Worm (Caenorhabditis elegans) whole organism, late embryonic: Measurements from ENCODE around the gene srh-88.

Experiments used
- F13H6.1 ChIP-seq: sonication (generic microtip); optimal IDR thresholded peaks from 2 replicates; lab custom pipeline; 2016; ENCODE audit warnings: missing genetic modification characterization, missing compliant biosample characterization
- ahr-1 ChIP-seq: sonication (generic microtip); optimal IDR thresholded peaks from 2 replicates; lab custom pipeline; 2016; ENCODE audit warnings: missing genetic modification characterization, missing compliant biosample characterization
- ama-1 ChIP-seq: fragments of 150-350 bp; optimal IDR thresholded peaks from 2 replicates; lab custom pipeline; 2014
- ceh-14 ChIP-seq: sonication (generic microtip); optimal IDR thresholded peaks from 2 replicates; lab custom pipeline; 2016; ENCODE audit warnings: missing genotype, missing genetic modification characterization, missing compliant biosample characterization
- ceh-18 ChIP-seq: sonication (generic microtip); optimal IDR thresholded peaks from 2 replicates; lab custom pipeline; 2016; ENCODE audit warnings: missing genetic modification characterization, missing compliant biosample characterization
- ceh-19 ChIP-seq: fragments of 200-800 bp; sonication (Bioruptor generic); optimal IDR thresholded peaks from 2 replicates; lab custom pipeline; 2018; ENCODE audit warnings: mild to moderate bottlenecking, missing genetic modification characterization, missing compliant biosample characterization
- ceh-22 ChIP-seq: sonication (generic microtip); optimal IDR thresholded peaks from 2 replicates; lab custom pipeline; 2017; ENCODE audit warnings: missing biosample characterization, missing genetic modification characterization
- ceh-24 ChIP-seq: sonication (generic microtip); optimal IDR thresholded peaks from 2 replicates; lab custom pipeline; 2016; ENCODE audit warnings: mild to moderate bottlenecking, missing genetic modification characterization, missing compliant biosample characterization
- ceh-45 ChIP-seq: fragments of 200-800 bp; sonication (Bioruptor generic); IDR thresholded peaks from 2 replicates; pipeline ENCODE4 v1.3.6; 2022; ENCODE audit warnings: missing genetic modification reagents, missing genetic modification characterization, missing compliant biosample characterization
- ceh-6 ChIP-seq: fragments of 200-800 bp; sonication (Bioruptor generic); optimal IDR thresholded peaks from 2 replicates; lab custom pipeline; 2018; ENCODE audit warnings: mild to moderate bottlenecking, missing genetic modification characterization, missing compliant biosample characterization
- che-1 ChIP-seq: sonication (generic microtip); optimal IDR thresholded peaks from 2 replicates; lab custom pipeline; 2016; ENCODE audit warnings: mild to moderate bottlenecking, missing genetic modification characterization, missing compliant biosample characterization
- dve-1 ChIP-seq: sonication (generic microtip); optimal IDR thresholded peaks from 2 replicates; lab custom pipeline; 2017; ENCODE audit warnings: antibody characterized with exemption, mild to moderate bottlenecking, missing genetic modification characterization, missing compliant biosample characterization
- elt-4 ChIP-seq: sonication (generic microtip); optimal IDR thresholded peaks from 2 replicates; lab custom pipeline; 2016; ENCODE audit warnings: missing genetic modification characterization, missing compliant biosample characterization
- ets-4 ChIP-seq: sonication (generic microtip); optimal IDR thresholded peaks from 2 replicates; lab custom pipeline; 2016; ENCODE audit warnings: missing genetic modification characterization, missing compliant biosample characterization
- eyg-1 ChIP-seq: sonication (generic microtip); optimal IDR thresholded peaks from 2 replicates; lab custom pipeline; 2016; ENCODE audit warnings: missing genotype, missing genetic modification characterization, missing compliant biosample characterization
- fax-1 ChIP-seq: sonication (generic microtip); optimal IDR thresholded peaks from 2 replicates; lab custom pipeline; 2016; ENCODE audit warnings: missing genotype, missing genetic modification characterization, missing compliant biosample characterization
- fkh-10 ChIP-seq: fragments of 150-350 bp; optimal IDR thresholded peaks from 2 replicates; lab custom pipeline; 2014; ENCODE audit warnings: missing biosample characterization, missing genetic modification reagents, missing genetic modification characterization
- hlh-13 ChIP-seq: fragments of 200-800 bp; sonication (Bioruptor generic); optimal IDR thresholded peaks from 2 replicates; lab custom pipeline; 2018; ENCODE audit warnings: mild to moderate bottlenecking, missing genetic modification characterization, missing compliant biosample characterization
- hlh-15 ChIP-seq: sonication (generic microtip); optimal IDR thresholded peaks from 2 replicates; lab custom pipeline; 2016; ENCODE audit warnings: missing genetic modification characterization, missing compliant biosample characterization
- hlh-30 ChIP-seq: sonication (generic microtip); optimal IDR thresholded peaks from 2 replicates; lab custom pipeline; 2017; ENCODE audit warnings: antibody characterized with exemption, missing genetic modification characterization, missing compliant biosample characterization; ENCODE audit not compliant: insufficient read depth
- hlh-6 ChIP-seq: sonication (generic microtip); optimal IDR thresholded peaks from 2 replicates; lab custom pipeline; 2016; ENCODE audit warnings: missing genotype, missing genetic modification characterization, missing compliant biosample characterization
- hlh-8 ChIP-seq: sonication (generic microtip); optimal IDR thresholded peaks from 2 replicates; lab custom pipeline; 2016; ENCODE audit warnings: missing genotype, missing genetic modification characterization, missing compliant biosample characterization
- madf-2 ChIP-seq: sonication (generic microtip); optimal IDR thresholded peaks from 2 replicates; lab custom pipeline; 2017; ENCODE audit warnings: missing genetic modification characterization, missing compliant biosample characterization
- mec-3 ChIP-seq: sonication (generic microtip); optimal IDR thresholded peaks from 2 replicates; lab custom pipeline; 2016; ENCODE audit warnings: borderline replicate concordance, missing genetic modification characterization, missing compliant biosample characterization
- nhr-11 ChIP-seq: fragments of 150-350 bp; optimal IDR thresholded peaks from 2 replicates; lab custom pipeline; 2014; ENCODE audit warnings: missing biosample characterization, missing genetic modification characterization
- nhr-232 ChIP-seq: sonication (generic microtip); optimal IDR thresholded peaks from 2 replicates; lab custom pipeline; 2016; ENCODE audit warnings: missing genetic modification characterization, missing compliant biosample characterization
- odd-2 ChIP-seq: sonication (generic microtip); optimal IDR thresholded peaks from 2 replicates; lab custom pipeline; 2017; ENCODE audit warnings: antibody characterized with exemption, mild to moderate bottlenecking, missing genetic modification characterization, missing compliant biosample characterization
- pag-3 ChIP-seq: sonication (generic microtip); optimal IDR thresholded peaks from 2 replicates; lab custom pipeline; 2016; ENCODE audit warnings: missing compliant biosample characterization, missing genetic modification characterization, borderline replicate concordance
- pat-9 ChIP-seq: fragments of 200-800 bp; sonication (Bioruptor generic); optimal IDR thresholded peaks from 2 replicates; lab custom pipeline; 2018; ENCODE audit warnings: mild to moderate bottlenecking, missing genetic modification characterization, moderate library complexity, missing compliant biosample characterization
- pax-1 ChIP-seq: fragments of 150-350 bp; optimal IDR thresholded peaks from 2 replicates; lab custom pipeline; 2014; ENCODE audit warnings: missing biosample characterization, missing genetic modification characterization
- pha-4 ChIP-seq: fragments of 150-350 bp; optimal IDR thresholded peaks from 2 replicates; lab custom pipeline; 2018; ENCODE audit warnings: missing biosample characterization, missing genetic modification reagents, missing genetic modification characterization
- pqm-1 ChIP-seq: sonication (generic microtip); optimal IDR thresholded peaks from 2 replicates; lab custom pipeline; 2016; ENCODE audit warnings: missing genetic modification characterization, missing compliant biosample characterization
- ref-2 ChIP-seq: sonication (generic microtip); optimal IDR thresholded peaks from 2 replicates; lab custom pipeline; 2016; ENCODE audit warnings: missing genetic modification characterization, missing compliant biosample characterization
- rnt-1 ChIP-seq: sonication (generic microtip); optimal IDR thresholded peaks from 2 replicates; lab custom pipeline; 2016; ENCODE audit warnings: missing genetic modification characterization, missing compliant biosample characterization
- sdc-2 ChIP-seq: sonication (generic microtip); optimal IDR thresholded peaks from 2 replicates; lab custom pipeline; 2016; ENCODE audit warnings: missing genotype, missing genetic modification characterization, missing compliant biosample characterization
- sox-2 ChIP-seq: fragments of 200-800 bp; sonication (Bioruptor generic); IDR thresholded peaks from 2 replicates; pipeline ENCODE4 v1.3.6; 2022; ENCODE audit warnings: missing genetic modification reagents, missing genetic modification characterization, missing compliant biosample characterization
- tbx-2 ChIP-seq: sonication (generic microtip); optimal IDR thresholded peaks from 2 replicates; lab custom pipeline; 2016; ENCODE audit warnings: missing genetic modification characterization, missing compliant biosample characterization
- tbx-7 ChIP-seq: sonication (generic microtip); optimal IDR thresholded peaks from 2 replicates; lab custom pipeline; 2016; ENCODE audit warnings: missing genotype, missing genetic modification characterization, missing compliant biosample characterization
- unc-3 ChIP-seq, 2 experiments: fragments of 200-800 bp in 1 of 2; sonication (Bioruptor generic) in 1 of 2; sonication (generic microtip) in 1 of 2; conservative IDR thresholded peaks in 1 of 2; optimal IDR thresholded peaks in 1 of 2; 2 replicates each; pipeline versions ENCODE4 v1.3.6 to Lab custom; 2016 to 2022; ENCODE audit warnings: missing compliant biosample characterization in 2 of 2, missing genetic modification characterization in 2 of 2, missing genetic modification reagents in 1 of 2
- unc-42 ChIP-seq: sonication (generic microtip); optimal IDR thresholded peaks from 2 replicates; lab custom pipeline; 2016; ENCODE audit warnings: missing genotype, missing genetic modification characterization, missing compliant biosample characterization
- unc-86 ChIP-seq: sonication (generic microtip); optimal IDR thresholded peaks from 2 replicates; lab custom pipeline; 2016; ENCODE audit warnings: missing genetic modification characterization, missing compliant biosample characterization
- zip-5 ChIP-seq: sonication (generic microtip); optimal IDR thresholded peaks from 2 replicates; lab custom pipeline; 2016; ENCODE audit warnings: missing genetic modification characterization, missing compliant biosample characterization

The srh-88 gene

DNA sequence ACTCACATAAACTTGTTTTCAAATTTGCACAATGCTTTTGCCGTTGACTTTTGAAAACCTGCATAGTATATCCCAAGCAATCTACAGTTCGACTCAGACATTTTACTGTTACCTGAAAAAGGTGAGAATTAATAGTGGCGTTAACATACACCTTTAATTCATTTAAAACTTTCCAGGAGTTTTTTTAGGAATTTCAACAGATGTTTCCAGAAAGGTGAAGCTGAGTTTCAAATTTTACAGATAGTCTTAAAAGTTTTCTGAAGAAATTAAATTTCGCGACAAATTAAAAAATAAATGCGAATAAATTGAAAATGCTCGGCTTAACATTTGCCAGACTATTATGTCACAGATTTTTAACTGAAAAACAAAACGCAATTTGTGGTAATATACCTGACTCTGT is 35.0 kb upstream of the srh-88 start, which contains the start of gene srw-119:
srw-119 (minus strand) TSS at position 101 of the 400 bp plus-strand sequence.
- TF ChIP-seq ceh-6 (GFP tag; lab: Kevin White, UChicago) (no peak), rnt-1 (no peak)
- TF ChIP-seq, all 69 proteins: peak for 0

DNA sequence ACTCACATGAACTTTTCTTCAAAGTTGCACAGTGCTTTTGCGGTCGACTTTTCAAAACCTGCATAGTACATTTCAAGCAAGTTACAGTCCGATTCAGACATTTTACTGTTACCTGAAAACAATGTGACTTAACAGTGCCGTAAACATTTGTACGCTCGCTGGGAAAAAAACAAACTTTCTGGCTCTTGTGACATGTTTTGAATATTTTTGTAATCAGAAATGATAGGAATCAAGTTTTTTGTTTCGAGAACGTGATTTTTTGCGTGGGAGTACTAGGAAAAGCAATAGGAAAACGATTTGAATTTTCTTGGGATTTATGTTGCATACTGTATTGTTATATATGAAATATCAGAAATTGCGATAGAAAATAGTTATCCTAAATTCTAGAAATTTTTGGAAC is 31.4 kb upstream of the srh-88 start, which contains the start of gene srw-120:
srw-120 (minus strand) TSS at position 101 of the 400 bp plus-strand sequence.
- TF ChIP-seq mec-3 (tag; lab: Kevin White, UChicago): no peak
- no peak for TF ChIP-seq odd-2 (tag; lab: Kevin White, UChicago)
- no peak for TF ChIP-seq ets-4 (tag; lab: Kevin White, UChicago)
- TF ChIP-seq ceh-19 (GFP tag; lab: Kevin White, UChicago): no peak
- TF ChIP-seq ceh-22 (tag; lab: Kevin White, UChicago): no peak
- TF ChIP-seq hlh-13 (GFP tag; lab: Kevin White, UChicago): no peak
- TF ChIP-seq pat-9 (tag; lab: Kevin White, UChicago): no peak
- no peak for TF ChIP-seq ref-2 (tag; lab: Kevin White, UChicago)
- no peak for TF ChIP-seq ceh-45 (GFP tag; lab: Robert Waterston, UW)
- TF ChIP-seq che-1 (tag; lab: Kevin White, UChicago): no peak
- no peak for TF ChIP-seq F13H6.1 (tag; lab: Kevin White, UChicago)
- TF ChIP-seq hlh-6: no peak
- no peak for TF ChIP-seq pha-4 (tag; lab: Kevin White, UChicago)
- TF ChIP-seq madf-2: no peak
- TF ChIP-seq nhr-232 (tag; lab: Kevin White, UChicago): no peak
- no peak for TF ChIP-seq hlh-15 (tag; lab: Kevin White, UChicago)
- no peak for TF ChIP-seq sdc-2
- TF ChIP-seq, all 69 proteins: peak for 0

DNA sequence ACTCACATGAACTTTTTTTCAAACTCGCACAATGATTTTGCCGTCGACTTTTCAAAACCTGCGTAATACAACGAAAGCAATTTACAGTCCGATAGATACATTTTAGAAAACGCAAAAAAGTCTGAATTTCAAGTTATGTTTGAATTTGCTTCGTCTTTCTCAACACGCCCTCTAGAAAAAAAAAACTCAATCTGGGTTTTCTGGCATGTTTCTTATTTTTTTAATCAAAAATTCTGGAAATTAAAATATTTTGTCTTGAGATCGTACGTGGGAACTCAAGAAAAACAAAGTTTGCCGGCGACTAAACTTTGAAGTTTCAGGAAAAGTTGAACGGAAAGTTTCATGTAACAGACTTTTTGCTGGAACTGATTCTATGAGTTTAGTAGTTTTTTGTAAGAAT is 29.1 kb upstream of the srh-88 start, which contains the start of gene srw-115:
srw-115 (minus strand) TSS at position 101 of the 400 bp plus-strand sequence.
- TF ChIP-seq ceh-19 (GFP tag; lab: Kevin White, UChicago): no peak
- TF ChIP-seq mec-3 (tag; lab: Kevin White, UChicago): no peak
- TF ChIP-seq ceh-14: no peak
- no peak for TF ChIP-seq tbx-2 (tag; lab: Kevin White, UChicago)
- TF ChIP-seq pax-1 (tag; lab: Kevin White, UChicago): no peak
- TF ChIP-seq, all 69 proteins: peak for 0

DNA sequence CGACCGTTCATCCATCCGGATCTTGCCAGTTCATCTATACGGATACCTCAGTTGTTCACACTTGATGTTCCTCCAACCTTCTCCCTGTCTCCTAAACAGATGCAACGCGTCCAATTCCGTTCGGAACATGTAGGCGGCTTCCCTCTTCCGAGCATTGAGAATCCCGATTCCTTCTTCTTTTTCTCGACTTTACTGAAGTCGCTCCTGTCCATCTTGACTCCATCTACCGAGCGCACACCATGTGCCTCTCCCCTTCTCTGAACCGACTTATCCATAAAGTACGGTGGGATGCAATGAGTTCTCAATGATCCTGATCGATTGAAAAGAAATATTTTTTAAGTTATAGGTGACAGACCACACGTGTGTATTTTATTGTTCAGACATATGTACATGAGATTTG is 27.4 kb upstream of the srh-88 start:
- TF ChIP-seq sdc-2: no peak
- TF ChIP-seq pax-1 (tag; lab: Kevin White, UChicago): no peak
- no peak for TF ChIP-seq ama-1 (lab: Kevin White, UChicago)
- no peak for TF ChIP-seq pag-3 (tag; lab: Kevin White, UChicago)
- no peak for TF ChIP-seq ceh-18 (tag; lab: Kevin White, UChicago)
- TF ChIP-seq unc-86 (tag; lab: Kevin White, UChicago): no peak
- no peak for TF ChIP-seq hlh-8
- TF ChIP-seq dve-1: no peak
- no peak for TF ChIP-seq mec-3 (tag; lab: Kevin White, UChicago)
- TF ChIP-seq unc-3 (GFP tag; conservative IDR thresholded peaks at IDR 0.05; lab: Robert Waterston, UW): no peak
- TF ChIP-seq unc-3 (tag; optimal IDR thresholded peaks at IDR 0.05; lab: Kevin White, UChicago): no peak
- no peak for TF ChIP-seq tbx-7 (tag; lab: Kevin White, UChicago)
- no peak for TF ChIP-seq hlh-30 (tag; lab: Kevin White, UChicago)
- TF ChIP-seq madf-2: no peak
- no peak for TF ChIP-seq fax-1 (tag; lab: Kevin White, UChicago)
- no peak for TF ChIP-seq ahr-1

DNA sequence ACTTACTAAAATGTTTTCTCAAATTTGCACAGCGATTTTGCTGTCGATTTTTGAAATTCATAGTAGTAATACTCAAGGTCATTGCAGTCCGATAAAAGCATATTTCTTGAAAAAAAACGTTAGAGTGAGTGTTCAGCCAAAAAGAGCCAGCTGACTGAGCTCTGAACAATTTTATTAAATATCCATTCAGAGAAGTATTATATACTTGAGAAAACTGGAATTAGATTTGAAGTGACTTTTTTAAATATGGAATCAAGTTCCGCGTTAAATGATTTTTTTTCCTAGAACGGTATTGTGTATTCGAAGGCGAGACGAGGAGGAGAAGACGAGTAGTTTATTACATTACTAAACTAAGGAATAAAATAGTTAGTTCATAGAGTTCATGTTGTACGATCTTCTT is 26.8 kb upstream of the srh-88 start, which contains the start of gene srw-121:
srw-121 (minus strand) TSS at position 101 of the 400 bp plus-strand sequence.
- TF ChIP-seq F13H6.1 (tag; lab: Kevin White, UChicago): no peak
- no peak for TF ChIP-seq nhr-232 (tag; lab: Kevin White, UChicago)
- TF ChIP-seq elt-4 (tag; lab: Kevin White, UChicago): no peak
- no peak for TF ChIP-seq zip-5 (tag; lab: Kevin White, UChicago)
- no peak for TF ChIP-seq nhr-11 (tag; lab: Kevin White, UChicago)
- TF ChIP-seq fkh-10 (GFP tag; lab: Kevin White, UChicago): no peak
- TF ChIP-seq unc-42 (tag; lab: Kevin White, UChicago): no peak
- no peak for TF ChIP-seq eyg-1 (tag; lab: Kevin White, UChicago)
- TF ChIP-seq madf-2: no peak
- TF ChIP-seq fax-1 (tag; lab: Kevin White, UChicago): no peak
- no peak for TF ChIP-seq sox-2 (GFP tag; lab: Robert Waterston, UW)
- TF ChIP-seq pqm-1 (tag; lab: Kevin White, UChicago): no peak
- no peak for TF ChIP-seq dve-1
- no peak for TF ChIP-seq ceh-24 (tag; lab: Kevin White, UChicago)
- TF ChIP-seq, all 69 proteins: peak for 0
